Worm (Caenorhabditis elegans) whole organism, young adult: Measurements from ENCODE around the gene Y25C1A.7.

Experiments
- B0035.1 ChIP-seq: sonication (generic microtip); optimal IDR thresholded peaks from 2 replicates; lab custom pipeline; 2016; ENCODE audit warnings: missing genetic modification characterization, mild to moderate bottlenecking, missing compliant biosample characterization, missing genotype, missing genetic modification reagents
- ama-1 ChIP-seq, 3 experiments: fragments of 150-350 bp in 1 of 3; sonication (generic microtip) in 2 of 3; optimal IDR thresholded peaks; 2 replicates each; lab custom pipeline; 2014 to 2018; ENCODE audit warnings: missing biosample characterization in 2 of 3, missing genetic modification characterization in 2 of 3, missing genetic modification reagents in 2 of 3
- hlh-26 ChIP-seq: fragments of 200-800 bp; sonication (Bioruptor generic); conservative IDR thresholded peaks from 2 replicates; pipeline ENCODE4 v1.3.6; 2022; ENCODE audit warnings: missing genetic modification reagents, missing genetic modification characterization, missing compliant biosample characterization

- TF ChIP-seq B0035.1 (tag; lab: Kevin White, UChicago) (no peak), ama-1 (optimal IDR thresholded peaks at IDR 0.05; lab: Kevin White, UChicago) (no peak), ama-1 (GFP tag; optimal IDR thresholded peaks at IDR 0.05; lab: Kevin White, UChicago) (no peak), hlh-26 (GFP tag; lab: Robert Waterston, UW) (no peak)
Observed at ce11 chrII:3030416-3030815, 40.4 kb downstream of the Y25C1A.7 start.
